Fruit fly (Drosophila melanogaster) whole organism, prepupa: ENCODE results near the gene CG42266.

ENCODE experiments used
- Hr38 ChIP-seq: sonication (Bioruptor generic); optimal IDR thresholded peaks from 2 replicates; lab custom pipeline; 2016; ENCODE audit warnings: missing biosample characterization, missing genetic modification characterization
- OdsH ChIP-seq: fragments of 200-800 bp; sonication (Bioruptor generic); optimal IDR thresholded peaks from 3 replicates; lab custom pipeline; 2016; ENCODE audit warnings: missing biosample characterization, missing genetic modification characterization
- Sox15 ChIP-seq: fragments of 200-800 bp; sonication (Bioruptor generic); optimal IDR thresholded peaks from 3 replicates; lab custom pipeline; 2016; ENCODE audit warnings: missing biosample characterization, missing genetic modification characterization

- no peak for TF ChIP-seq OdsH (GFP tag; lab: Kevin White, UChicago)
- TF ChIP-seq Hr38 (GFP tag; lab: Kevin White, UChicago) = no peak
- TF ChIP-seq Sox15 (GFP tag; lab: Kevin White, UChicago) = no peak
Observed at dm6 chr2L:16310648-16311047, 29.5 kb downstream of the CG42266 start, which contains the start of the genes cni and fzy.
